Worm (Caenorhabditis elegans): Measurements from ENCODE around the gene bud-13.
A peak's percentile ranks its signal among the peaks of the same experiment; 100 is the strongest.

ce11 chrIII:8926512-8926911, 41.0 kb downstream of the bud-13 start:
- no peak for TF ChIP-seq ztf-11 (tag; optimal IDR thresholded peaks at IDR 0.05)
- TF ChIP-seq vab-7 (GFP tag; IDR thresholded peaks at IDR 0.05) = no peak
- TF ChIP-seq nhr-10 (tag; optimal IDR thresholded peaks at IDR 0.05) = no peak
- TF ChIP-seq nhr-28 (tag; optimal IDR thresholded peaks at IDR 0.05) = peak; percentile 99
- TF ChIP-seq snpc-4 (tag; optimal IDR thresholded peaks at IDR 0.05) = no peak
- no peak for TF ChIP-seq Y75B8A.6 (GFP tag; IDR thresholded peaks at IDR 0.05)
- TF ChIP-seq mdl-1 (tag; optimal IDR thresholded peaks at IDR 0.05) = peak in 1 of 2 experiments; percentile 72
- no peak for TF ChIP-seq lin-13 (GFP tag; optimal IDR thresholded peaks at IDR 0.05)

All from whole organism, L4 larva.